Fruit fly (Drosophila melanogaster) Kc167 (cell line): ENCODE measurements around the gene tant.

ENCODE experiments used
- Myc ChIP-seq: fragments of >200 bp; optimal IDR thresholded peaks from 2 replicates; lab custom pipeline; 2017; ENCODE audit warnings: missing external identifiers
- Sin3A ChIP-seq: fragments of >200 bp; optimal IDR thresholded peaks from 2 replicates; lab custom pipeline; 2018; ENCODE audit warnings: missing external identifiers
- h ChIP-seq: fragments of >200 bp; optimal IDR thresholded peaks from 3 replicates; lab custom pipeline; 2018; ENCODE audit warnings: missing external identifiers
- insv ChIP-seq: fragments of >200 bp; optimal IDR thresholded peaks from 3 replicates; lab custom pipeline; 2018; ENCODE audit warnings: missing external identifiers
- psq ChIP-seq: fragments of >200 bp; optimal IDR thresholded peaks from 2 replicates; lab custom pipeline; 2017; ENCODE audit warnings: missing external identifiers
- ttk ChIP-seq: sonication (Bioruptor generic); optimal IDR thresholded peaks from 2 replicates; lab custom pipeline; 2017; ENCODE audit warnings: missing external identifiers

The tant gene

DNA sequence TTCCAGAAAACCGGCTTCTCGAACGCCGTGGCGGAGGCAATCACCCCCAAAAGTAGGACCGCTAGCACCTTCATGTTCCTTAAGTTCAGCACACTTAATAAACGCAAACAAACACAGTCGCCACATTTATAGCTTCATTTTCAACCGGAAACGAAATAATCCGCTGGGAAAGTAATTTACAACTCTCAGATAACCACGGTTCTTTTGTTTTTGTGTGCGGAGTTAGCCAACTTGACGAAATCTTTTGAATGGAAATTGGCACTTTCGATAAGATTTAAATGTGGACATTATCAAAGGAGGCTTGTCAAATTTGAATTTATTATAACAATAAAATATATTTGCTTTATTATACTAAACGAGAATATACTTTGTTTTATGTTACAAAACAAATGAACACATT, 593 bp upstream of the tant start, which contains the start of gene Jon65Ai:
TSS of gene Jon65Ai (minus strand) at position 101 of the 400 bp plus-strand sequence.
- TF ChIP-seq h (lab: Kevin White, UChicago) (no peak), Sin3A (no peak), insv (lab: Kevin White, UChicago) (no peak), ttk (lab: Kevin White, UChicago) (no peak), Myc (lab: Kevin White, UChicago) (no peak), psq (lab: Kevin White, UChicago) (no peak)

- TF ChIP-seq ttk (lab: Kevin White, UChicago) (no peak), Sin3A (no peak), Myc (lab: Kevin White, UChicago) (no peak), psq (lab: Kevin White, UChicago) (no peak), insv (lab: Kevin White, UChicago) (no peak), h (lab: Kevin White, UChicago) (no peak)
These were observed 4.2 kb downstream of the tant start, which contains the start of gene CG6592 for dm6 chr3L:6059062-6059708. CG6592 (plus strand) TSS chr3L:6059658.

- TF ChIP-seq Sin3A (no peak), ttk (lab: Kevin White, UChicago) (no peak), h (lab: Kevin White, UChicago) (no peak), psq (lab: Kevin White, UChicago) (no peak), insv (lab: Kevin White, UChicago) (no peak), Myc (lab: Kevin White, UChicago) (no peak)
These were observed 8.1 kb downstream of the tant start, which contains the start of gene CG10472 for dm6 chr3L:6062860-6063607. CG10472 (minus strand) TSS chr3L:6062910.

DNA sequence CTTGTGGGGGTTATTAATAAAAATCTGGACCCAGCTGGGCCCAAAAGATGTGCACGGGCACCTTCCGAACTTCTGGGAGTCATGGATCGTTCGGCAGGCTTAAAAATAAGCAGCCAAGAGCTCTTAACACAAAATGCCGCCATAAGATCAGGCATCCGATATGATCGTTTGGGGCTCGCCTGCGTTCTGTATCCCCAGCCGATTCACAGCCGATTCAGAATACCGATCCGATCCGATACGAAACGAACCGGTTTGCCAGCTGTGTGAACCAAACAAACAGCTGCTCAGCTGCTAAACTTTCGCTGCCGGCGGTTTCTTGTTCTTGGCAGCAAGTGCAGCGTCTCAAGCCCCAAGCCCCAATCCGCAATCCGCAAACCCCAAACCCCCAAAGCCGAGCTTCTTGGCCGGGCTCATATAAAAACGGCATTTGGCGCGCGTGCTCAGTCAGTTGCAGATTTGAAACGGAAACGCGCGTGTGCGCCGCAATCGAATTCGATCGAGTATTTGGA, 11.0 kb downstream of the tant start, which contains the start of gene CG42269:
TSS of gene CG42269 (plus strand) at position 416 of the 509 bp plus-strand sequence.
- no peak for TF ChIP-seq psq (lab: Kevin White, UChicago)
- TF ChIP-seq h (lab: Kevin White, UChicago), result no peak
- TF ChIP-seq ttk (lab: Kevin White, UChicago), result no peak
- no peak for TF ChIP-seq Sin3A
- no peak for TF ChIP-seq Myc (lab: Kevin White, UChicago)
- no peak for TF ChIP-seq insv (lab: Kevin White, UChicago)

dm6 chr3L:6068178-6068577, 13.2 kb downstream of the tant start:
- TF ChIP-seq ttk (lab: Kevin White, UChicago), result no peak
- no peak for TF ChIP-seq psq (lab: Kevin White, UChicago)
- TF ChIP-seq insv (lab: Kevin White, UChicago), result no peak
- TF ChIP-seq Sin3A, result no peak
- no peak for TF ChIP-seq h (lab: Kevin White, UChicago)
- no peak for TF ChIP-seq Myc (lab: Kevin White, UChicago)

dm6 chr3L:6070119-6070518, 15.2 kb downstream of the tant start:
- TF ChIP-seq Sin3A, result no peak
- no peak for TF ChIP-seq h (lab: Kevin White, UChicago)
- TF ChIP-seq ttk (lab: Kevin White, UChicago), result no peak
- no peak for TF ChIP-seq psq (lab: Kevin White, UChicago)
- TF ChIP-seq insv (lab: Kevin White, UChicago), result no peak
- TF ChIP-seq Myc (lab: Kevin White, UChicago), result no peak

- TF ChIP-seq ttk (lab: Kevin White, UChicago) (no peak), Myc (lab: Kevin White, UChicago) (no peak), h (lab: Kevin White, UChicago) (no peak), insv (lab: Kevin White, UChicago) (no peak), psq (lab: Kevin White, UChicago) (no peak), Sin3A (no peak)
These were observed 16.7 kb downstream of the tant start, which contains the start of gene CG6602 for dm6 chr3L:6071454-6072189. CG6602 (plus strand) TSS chr3L:6072139.

DNA sequence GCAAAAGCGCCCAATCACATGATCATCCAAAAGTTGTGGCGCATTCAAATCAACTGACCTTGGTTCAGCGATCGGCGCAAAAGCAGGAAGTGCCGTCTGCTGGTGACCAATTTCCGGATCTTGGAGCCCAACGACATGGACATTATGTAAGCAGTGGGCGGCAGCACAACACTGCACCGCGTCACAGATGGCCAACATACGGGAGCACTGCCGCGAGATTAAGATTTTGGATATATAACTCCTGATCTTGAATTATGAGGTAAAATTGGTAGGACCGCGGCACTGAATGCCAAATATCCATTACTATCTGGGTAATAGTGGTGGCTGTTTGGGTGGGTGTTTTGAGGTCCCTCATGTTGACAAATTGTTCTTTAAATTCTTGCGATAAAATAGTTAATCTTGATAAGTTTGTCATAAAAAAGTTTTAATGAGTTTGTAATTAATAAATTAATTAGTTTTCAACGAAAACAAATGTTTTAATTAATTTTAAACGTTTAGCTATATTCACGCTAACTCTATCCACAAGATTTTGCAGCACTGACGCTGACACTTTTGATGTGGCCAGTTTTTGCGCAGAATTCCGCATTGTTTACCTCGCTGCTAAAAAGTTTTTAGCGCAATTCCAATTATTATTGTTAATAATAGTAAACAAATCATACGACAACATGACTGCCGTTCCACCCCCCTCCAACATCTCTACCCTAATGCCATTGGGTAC, 20.2 kb downstream of the tant start, which contains the start of the genes CG13295 and CG6610:
TSS of gene CG13295 (minus strand) at position 271 of the 718 bp plus-strand sequence.
TSS of gene CG6610 (plus strand) at position 562 of the 718 bp plus-strand sequence.
- no peak for TF ChIP-seq insv (lab: Kevin White, UChicago)

DNA sequence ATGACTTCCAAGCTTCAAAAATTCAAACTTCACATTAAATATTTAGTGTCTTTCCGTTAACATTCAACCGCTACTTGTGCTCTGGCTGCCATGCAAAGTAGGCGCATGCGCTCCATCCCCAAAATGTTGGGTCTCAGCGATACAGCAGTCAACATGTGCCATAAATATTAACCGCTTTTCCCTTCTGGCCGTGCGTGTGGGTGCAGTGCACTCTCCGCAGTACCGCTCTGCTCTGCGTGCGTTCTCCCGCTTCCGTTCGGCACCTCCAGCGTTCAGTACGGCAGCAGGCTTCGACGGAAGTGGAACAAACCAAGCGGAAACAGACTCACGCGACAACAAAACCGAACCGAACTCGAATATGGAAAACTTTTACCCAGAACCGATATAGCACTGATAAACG, 21.5 kb downstream of the tant start, which contains the start of gene ssp6:
TSS of gene ssp6 (plus strand) at position 294 of the 400 bp plus-strand sequence.
- no peak for TF ChIP-seq h (lab: Kevin White, UChicago)
- no peak for TF ChIP-seq ttk (lab: Kevin White, UChicago)
- no peak for TF ChIP-seq Sin3A
- TF ChIP-seq psq (lab: Kevin White, UChicago), result no peak
- TF ChIP-seq Myc (lab: Kevin White, UChicago), result no peak
- TF ChIP-seq insv (lab: Kevin White, UChicago), result no peak

- TF ChIP-seq Myc (lab: Kevin White, UChicago), result no peak
- no peak for TF ChIP-seq Sin3A
- no peak for TF ChIP-seq ttk (lab: Kevin White, UChicago)
- no peak for TF ChIP-seq psq (lab: Kevin White, UChicago)
- TF ChIP-seq insv (lab: Kevin White, UChicago), result no peak
- TF ChIP-seq h (lab: Kevin White, UChicago), result no peak
These were observed 27.6 kb downstream of the tant start, which contains the start of gene CG13293 for dm6 chr3L:6082561-6082960. CG13293 (plus strand) TSS chr3L:6082883.
